Fruit fly (Drosophila melanogaster) whole organism, embryonic: ENCODE results near the gene cort.
A peak's percentile ranks its signal among the peaks of the same experiment; 100 is the strongest.

Experiments used
- B-H1 ChIP-seq: fragments of 200-800 bp; sonication (Bioruptor generic); IDR thresholded peaks from 3 replicates; pipeline ENCODE4 v1.3.6; 2022; ENCODE audit warnings: missing biosample characterization, missing genetic modification characterization
- CG1024 ChIP-seq: fragments of 200-800 bp; sonication (Bioruptor generic); IDR thresholded peaks from 2 replicates; pipeline ENCODE4 v1.3.6; 2022; ENCODE audit warnings: missing biosample characterization, missing genetic modification characterization
- CG11456 ChIP-seq: fragments of 200-800 bp; sonication (Bioruptor generic); IDR thresholded peaks from 3 replicates; pipeline ENCODE4 v1.3.6; 2022; ENCODE audit warnings: missing biosample characterization, missing genetic modification characterization
- CG12744 ChIP-seq: fragments of 200-800 bp; sonication (Bioruptor generic); optimal IDR thresholded peaks from 2 replicates; lab custom pipeline; 2016; ENCODE audit warnings: missing biosample characterization, missing genetic modification characterization
- CG13424 ChIP-seq: fragments of 200-800 bp; sonication (Bioruptor generic); optimal IDR thresholded peaks from 2 replicates; lab custom pipeline; 2019; ENCODE audit warnings: missing biosample characterization, mild to moderate bottlenecking, missing genetic modification characterization, moderate library complexity
- CG14050 ChIP-seq: fragments of 200-800 bp; sonication (Bioruptor generic); IDR thresholded peaks from 3 replicates; pipeline ENCODE4 v1.3.6; 2022; ENCODE audit warnings: missing biosample characterization, missing genetic modification characterization
- CG14710 ChIP-seq: fragments of 200-800 bp; sonication (Bioruptor generic); optimal IDR thresholded peaks from 3 replicates; lab custom pipeline; 2019; ENCODE audit warnings: missing biosample characterization, mild to moderate bottlenecking, missing genetic modification characterization, moderate library complexity
- CG15011 ChIP-seq: fragments of 200-800 bp; sonication (Bioruptor generic); optimal IDR thresholded peaks from 3 replicates; lab custom pipeline; 2018; ENCODE audit warnings: missing biosample characterization, mild to moderate bottlenecking, missing genetic modification characterization
- CG16863 ChIP-seq: fragments of 200-800 bp; sonication (Bioruptor generic); optimal IDR thresholded peaks from 3 replicates; lab custom pipeline; 2016; ENCODE audit warnings: missing biosample characterization, missing genetic modification characterization
- CG17612 ChIP-seq: fragments of 200-800 bp; sonication (Bioruptor generic); IDR thresholded peaks from 2 replicates; pipeline ENCODE4 v1.3.6; 2022; ENCODE audit warnings: missing biosample characterization, missing genetic modification characterization
- CG17802 ChIP-seq: fragments of 200-800 bp; sonication (Bioruptor generic); optimal IDR thresholded peaks from 2 replicates; lab custom pipeline; 2018; ENCODE audit warnings: missing biosample characterization, mild to moderate bottlenecking, missing genetic modification characterization, moderate library complexity
- CG18011 ChIP-seq: fragments of 200-800 bp; sonication (Bioruptor generic); optimal IDR thresholded peaks from 2 replicates; lab custom pipeline; 2017; ENCODE audit warnings: missing biosample characterization, missing genetic modification characterization, mild to moderate bottlenecking, moderate library complexity, missing genotype
- CG34376 ChIP-seq: fragments of 200-800 bp; sonication (Bioruptor generic); optimal IDR thresholded peaks from 2 replicates; lab custom pipeline; 2018; ENCODE audit warnings: missing biosample characterization, mild to moderate bottlenecking, missing genetic modification characterization
- CG4617 ChIP-seq: fragments of 200-800 bp; sonication (Bioruptor generic); optimal IDR thresholded peaks from 3 replicates; lab custom pipeline; 2016; ENCODE audit warnings: missing biosample characterization, missing genetic modification characterization, borderline replicate concordance
- CG6175 ChIP-seq: fragments of 200-800 bp; sonication (Bioruptor generic); IDR thresholded peaks from 3 replicates; pipeline ENCODE4 v1.3.6; 2022; ENCODE audit warnings: missing biosample characterization, missing genetic modification characterization
- CG7928 ChIP-seq: fragments of 200-800 bp; sonication (Bioruptor generic); optimal IDR thresholded peaks from 2 replicates; lab custom pipeline; 2017; ENCODE audit warnings: missing biosample characterization, mild to moderate bottlenecking, missing genetic modification characterization
- CHES-1-like ChIP-seq: fragments of 200-800 bp; sonication (Bioruptor generic); optimal IDR thresholded peaks from 2 replicates; lab custom pipeline; 2016; ENCODE audit warnings: missing biosample characterization, missing genetic modification characterization
- Dad ChIP-seq: fragments of 200-800 bp; sonication (Bioruptor generic); optimal IDR thresholded peaks from 3 replicates; lab custom pipeline; 2016; ENCODE audit warnings: missing biosample characterization, missing genetic modification characterization
- Gsc ChIP-seq: fragments of 200-800 bp; sonication (Bioruptor generic); IDR thresholded peaks from 2 replicates; pipeline ENCODE4 v1.3.6; 2022; ENCODE audit warnings: missing biosample characterization, missing genetic modification characterization
- HLH4C ChIP-seq: fragments of 200-800 bp; sonication (Bioruptor generic); IDR thresholded peaks from 3 replicates; pipeline ENCODE4 v1.3.6; 2022; ENCODE audit warnings: missing biosample characterization, missing genetic modification characterization; ENCODE audit not compliant: partially characterized antibody
- Hey ChIP-seq: fragments of 200-800 bp; sonication (Bioruptor generic); optimal IDR thresholded peaks from 3 replicates; lab custom pipeline; 2018; ENCODE audit warnings: missing biosample characterization, mild to moderate bottlenecking, missing genetic modification characterization
- HmgZ ChIP-seq: fragments of 200-800 bp; sonication (Bioruptor generic); optimal IDR thresholded peaks from 2 replicates; lab custom pipeline; 2018; ENCODE audit warnings: missing biosample characterization, mild to moderate bottlenecking, missing genetic modification characterization
- Med ChIP-seq: fragments of 200-800 bp; sonication (Bioruptor generic); peaks from one replicate; lab custom pipeline; 2016; ENCODE audit warnings: missing biosample characterization, missing genetic modification characterization, mild to moderate bottlenecking, inconsistent platforms, moderate library complexity
- Myb ChIP-seq: fragments of 200-800 bp; sonication (Bioruptor generic); optimal IDR thresholded peaks from 2 replicates; lab custom pipeline; 2016; ENCODE audit warnings: missing biosample characterization, missing genetic modification characterization
- Nf-YC ChIP-seq: fragments of 200-800 bp; optimal IDR thresholded peaks from 3 replicates; lab custom pipeline; 2019; ENCODE audit warnings: missing biosample characterization, mild to moderate bottlenecking, missing genetic modification characterization, moderate library complexity
- Oaz ChIP-seq: fragments of 200-800 bp; sonication (Bioruptor generic); IDR thresholded peaks from 2 replicates; pipeline ENCODE4 v1.3.6; 2022; ENCODE audit warnings: missing biosample characterization, missing genetic modification characterization
- Optix ChIP-seq: fragments of 200-800 bp; sonication (Bioruptor generic); IDR thresholded peaks from 3 replicates; pipeline ENCODE4 v1.3.6; 2022; ENCODE audit warnings: missing biosample characterization, missing genetic modification characterization
- Scr ChIP-seq: fragments of 200-800 bp; sonication (Bioruptor generic); IDR thresholded peaks from 2 replicates; pipeline ENCODE4 v1.3.6; 2022; ENCODE audit warnings: missing biosample characterization, missing genetic modification characterization; ENCODE audit not compliant: partially characterized antibody
- Vsx1 ChIP-seq: fragments of 200-800 bp; sonication (Bioruptor generic); optimal IDR thresholded peaks from 2 replicates; lab custom pipeline; 2017; ENCODE audit warnings: missing biosample characterization, mild to moderate bottlenecking, missing genetic modification characterization, missing genetic modification reagents
- bsh ChIP-seq, 2 experiments: fragments of 200-800 bp; sonication (Bioruptor generic); optimal IDR thresholded peaks; 2 replicates each; lab custom pipeline; 2017 to 2018; ENCODE audit warnings: mild to moderate bottlenecking in 2 of 2, missing biosample characterization in 2 of 2, missing genetic modification characterization in 2 of 2, moderate library complexity in 1 of 2
- cg ChIP-seq: fragments of 200-800 bp; sonication (Bioruptor generic); optimal IDR thresholded peaks from 3 replicates; lab custom pipeline; 2019; ENCODE audit warnings: missing biosample characterization, mild to moderate bottlenecking, missing genetic modification characterization, moderate library complexity
- crc ChIP-seq: fragments of 200-800 bp; sonication (Bioruptor generic); optimal IDR thresholded peaks from 2 replicates; lab custom pipeline; 2016; ENCODE audit warnings: missing biosample characterization, missing genetic modification characterization
- crp ChIP-seq, 2 experiments: fragments of 200-800 bp; sonication (Bioruptor generic); optimal IDR thresholded peaks; 2 replicates in 1 of 2; 3 replicates in 1 of 2; lab custom pipeline; 2017; ENCODE audit warnings: missing biosample characterization in 2 of 2, missing genetic modification characterization in 2 of 2, mild to moderate bottlenecking in 1 of 2, moderate library complexity in 1 of 2
- dmrt99B ChIP-seq: fragments of 200-800 bp; sonication (Bioruptor generic); optimal IDR thresholded peaks from 2 replicates; lab custom pipeline; 2018; ENCODE audit warnings: missing biosample characterization, mild to moderate bottlenecking, missing genetic modification characterization, moderate library complexity
- emc ChIP-seq: fragments of 200-800 bp; sonication (Bioruptor generic); optimal IDR thresholded peaks from 2 replicates; lab custom pipeline; 2016; ENCODE audit warnings: missing biosample characterization, missing genetic modification characterization
- fu2 ChIP-seq: fragments of 200-800 bp; sonication (Bioruptor generic); optimal IDR thresholded peaks from 2 replicates; lab custom pipeline; 2016; ENCODE audit warnings: missing biosample characterization, missing genetic modification characterization
- gcm2 ChIP-seq: fragments of 200-800 bp; sonication (Bioruptor generic); optimal IDR thresholded peaks from 2 replicates; lab custom pipeline; 2016; ENCODE audit warnings: missing biosample characterization, missing genetic modification characterization
- gfzf ChIP-seq: fragments of 200-800 bp; sonication (Bioruptor generic); optimal IDR thresholded peaks from 2 replicates; lab custom pipeline; 2016; ENCODE audit warnings: missing biosample characterization, mild to moderate bottlenecking, missing genetic modification characterization, moderate library complexity
- gt ChIP-seq: fragments of 200-800 bp; sonication (Bioruptor generic); IDR thresholded peaks from 2 replicates; pipeline ENCODE4 v1.3.6; 2022; ENCODE audit warnings: missing biosample characterization, missing genetic modification characterization
- jing ChIP-seq: fragments of 200-800 bp; sonication (Bioruptor generic); optimal IDR thresholded peaks from 2 replicates; lab custom pipeline; 2018; ENCODE audit warnings: missing biosample characterization, mild to moderate bottlenecking, missing genetic modification characterization
- kni ChIP-seq: fragments of 200-800 bp; sonication (Bioruptor generic); optimal IDR thresholded peaks from 3 replicates; lab custom pipeline; 2017; ENCODE audit warnings: mild to moderate bottlenecking, missing biosample characterization, missing genetic modification reagents, missing genetic modification characterization
- knrl ChIP-seq: fragments of 200-800 bp; sonication (Bioruptor generic); IDR thresholded peaks from 3 replicates; pipeline ENCODE4 v1.3.6; 2022; ENCODE audit warnings: missing biosample characterization, missing genetic modification characterization; ENCODE audit not compliant: partially characterized antibody
- luna ChIP-seq: fragments of 200-800 bp; sonication (Bioruptor generic); optimal IDR thresholded peaks from 2 replicates; lab custom pipeline; 2016; ENCODE audit warnings: missing biosample characterization, missing genetic modification characterization
- mirr ChIP-seq: fragments of 200-800 bp; sonication (Bioruptor generic); optimal IDR thresholded peaks from 3 replicates; lab custom pipeline; 2018; ENCODE audit warnings: missing biosample characterization, mild to moderate bottlenecking, missing genetic modification characterization
- pan ChIP-seq, 4 experiments: fragments of >200 bp in 3 of 4; fragments of 200-800 bp in 1 of 4; sonication (Bioruptor generic) in 1 of 4; optimal IDR thresholded peaks in 3 of 4; IDR thresholded peaks in 1 of 4; 2 replicates each; pipeline versions ENCODE4 v1.3.6 to Lab custom; 2017 to 2022; ENCODE audit warnings: missing biosample characterization in 2 of 4, missing genetic modification characterization in 2 of 4, mixed read lengths in 1 of 4
- pfk ChIP-seq: fragments of 200-800 bp; sonication (Bioruptor generic); optimal IDR thresholded peaks from 2 replicates; lab custom pipeline; 2018; ENCODE audit warnings: missing biosample characterization, mild to moderate bottlenecking, missing genetic modification characterization, moderate library complexity
- scrt ChIP-seq: fragments of 200-800 bp; sonication (Bioruptor generic); optimal IDR thresholded peaks from 2 replicates; lab custom pipeline; 2018; ENCODE audit warnings: missing biosample characterization, mild to moderate bottlenecking, missing genetic modification characterization, moderate library complexity
- sima ChIP-seq: fragments of 200-800 bp; sonication (Bioruptor generic); optimal IDR thresholded peaks from 2 replicates; lab custom pipeline; 2016; ENCODE audit warnings: missing biosample characterization, missing genetic modification characterization
- sisA ChIP-seq: fragments of 200-800 bp; sonication (Bioruptor generic); IDR thresholded peaks from 2 replicates; pipeline ENCODE4 v1.3.6; 2022; ENCODE audit warnings: missing biosample characterization, missing genetic modification characterization

Gene cort

dm6 chr2L:6648163-6648628, 28.2 kb downstream of the cort start (continued):
- TF ChIP-seq bsh (GFP tag; optimal IDR thresholded peaks at IDR 0.05; lab: Kevin White, UChicago) (peak; percentile 77 to 92), cg (no peak), CG15011 (GFP tag; lab: Kevin White, UChicago) (peak; percentile 95), fu2 (GFP tag; lab: Kevin White, UChicago) (peak; percentile 91), CG17802 (peak; percentile 91), HLH4C (GFP tag; lab: Robert Waterston, UW) (no peak), sima (GFP tag; lab: Kevin White, UChicago) (peak; percentile 76), CG12744 (peak; percentile 92), Oaz (GFP tag; lab: Robert Waterston, UW) (peak; percentile 93), gfzf (GFP tag; lab: Kevin White, UChicago) (peak; percentile 15), CG11456 (GFP tag; lab: Robert Waterston, UW) (peak; percentile 91), CG7928 (GFP tag; lab: Kevin White, UChicago) (peak; percentile 77), mirr (peak; percentile 87), CG17612 (GFP tag; lab: Robert Waterston, UW) (peak; percentile 85), CG13424 (tag; lab: Kevin White, UChicago) (peak; percentile 97), Gsc (GFP tag; lab: Robert Waterston, UW) (peak; percentile 73), CHES-1-like (GFP tag; lab: Kevin White, UChicago) (peak; percentile 89), CG1024 (GFP tag; lab: Robert Waterston, UW) (peak; percentile 75), Optix (GFP tag; lab: Robert Waterston, UW) (peak; percentile 80), gcm2 (GFP tag; lab: Kevin White, UChicago) (peak; percentile 80), Hey (tag; lab: Kevin White, UChicago) (no peak), HmgZ (tag; lab: Kevin White, UChicago) (peak; percentile 98), CG16863 (GFP tag; lab: Kevin White, UChicago) (peak; percentile 88), gt (GFP tag; lab: Robert Waterston, UW) (peak; percentile 63), sisA (GFP tag; lab: Robert Waterston, UW) (peak; percentile 88), crc (peak; percentile 80), crp (GFP tag; optimal IDR thresholded peaks at IDR 0.05; lab: Kevin White, UChicago) (peak in 1 of 2 experiments; percentile 67), Dad (GFP tag; lab: Kevin White, UChicago) (peak; percentile 94), luna (GFP tag; lab: Kevin White, UChicago) (peak; percentile 67), pfk (peak; percentile 56), Scr (GFP tag; lab: Robert Waterston, UW) (no peak), CG14050 (peak; percentile 90), CG4617 (peak; percentile 87), CG18011 (GFP tag; lab: Kevin White, UChicago) (peak; percentile 89), emc (GFP tag; lab: Kevin White, UChicago) (peak; percentile 86), pan (optimal IDR thresholded peaks at IDR 0.05; lab: Kevin White, UChicago) (no peak), pan (GFP tag; optimal IDR thresholded peaks at IDR 0.05 in 1 of 2, IDR thresholded peaks at IDR 0.05 in 1 of 2) (peak in 1 of 2 experiments; percentile 95), Vsx1 (GFP tag; lab: Kevin White, UChicago) (peak; percentile 76), CG14710 (tag; lab: Kevin White, UChicago) (peak; percentile 95), dmrt99B (tag; lab: Kevin White, UChicago) (peak; percentile 96), Myb (GFP tag; lab: Kevin White, UChicago) (peak; percentile 72), B-H1 (peak; percentile 89), Nf-YC (tag; lab: Kevin White, UChicago) (peak; percentile 89), kni (peak; percentile 69), CG34376 (peak; percentile 95), scrt (GFP tag; lab: Kevin White, UChicago) (peak; percentile 89), jing (peak; percentile 87), CG6175 (GFP tag; lab: Robert Waterston, UW) (peak; percentile 74; the same call in 2 of the 3 replicates), knrl (no peak), Med (GFP tag; lab: Kevin White, UChicago) (peak; percentile 99)
